Worm (Caenorhabditis elegans) whole organism, L1 larva: ENCODE data around the gene ccch-1.

Experiments
- C16A3.4 ChIP-seq: fragments of 150-350 bp; optimal IDR thresholded peaks from 2 replicates; lab custom pipeline; 2014; ENCODE audit warnings: missing biosample characterization, missing genetic modification characterization
- F16B12.6 ChIP-seq: fragments of 150-350 bp; optimal IDR thresholded peaks from 2 replicates; lab custom pipeline; 2014; ENCODE audit warnings: missing biosample characterization, missing genetic modification characterization
- Y116A8C.19 ChIP-seq: sonication (generic microtip); optimal IDR thresholded peaks from 2 replicates; lab custom pipeline; 2016; ENCODE audit warnings: missing compliant biosample characterization, missing genetic modification characterization, borderline replicate concordance
- aha-1 ChIP-seq: fragments of 150-350 bp; optimal IDR thresholded peaks from 2 replicates; lab custom pipeline; 2014; ENCODE audit warnings: missing biosample characterization, missing genetic modification characterization
- aly-2 ChIP-seq: fragments of 150-350 bp; optimal IDR thresholded peaks from 2 replicates; lab custom pipeline; 2014; ENCODE audit warnings: missing biosample characterization, missing genetic modification characterization
- ama-1 ChIP-seq: fragments of 150-350 bp; optimal IDR thresholded peaks from 2 replicates; lab custom pipeline; 2014
- ceh-82 ChIP-seq, 3 experiments: fragments of 150-350 bp in 1 of 3; sonication (generic microtip) in 2 of 3; optimal IDR thresholded peaks; 2 replicates each; lab custom pipeline; 2014 to 2017; ENCODE audit warnings: missing biosample characterization in 3 of 3, missing genetic modification characterization in 3 of 3
- ceh-88 ChIP-seq: fragments of 200-800 bp; sonication (Bioruptor generic); IDR thresholded peaks from 2 replicates; pipeline ENCODE4 v1.3.6; 2022; ENCODE audit warnings: missing genetic modification characterization, missing compliant biosample characterization
- dpl-1 ChIP-seq, 3 experiments: fragments of 150-350 bp in 2 of 3; sonication (generic microtip) in 1 of 3; optimal IDR thresholded peaks; 2 replicates each; lab custom pipeline; 2014 to 2017; ENCODE audit warnings: missing biosample characterization in 3 of 3, missing genetic modification characterization in 3 of 3, missing genetic modification reagents in 3 of 3
- dsc-1 ChIP-seq: sonication (generic microtip); optimal IDR thresholded peaks from 2 replicates; lab custom pipeline; 2016; ENCODE audit warnings: mild to moderate bottlenecking, missing genetic modification characterization, missing compliant biosample characterization
- efl-1 ChIP-seq, 4 experiments: fragments of 150-350 bp; optimal IDR thresholded peaks in 3 of 4; peaks in 1 of 4; 1 replicate in 1 of 4; 2 replicates in 3 of 4; lab custom pipeline; 2014; ENCODE audit warnings: missing biosample characterization in 2 of 4, missing genetic modification characterization in 2 of 4, missing genetic modification reagents in 2 of 4
- efl-3 ChIP-seq: fragments of 200-800 bp; sonication (Bioruptor generic); optimal IDR thresholded peaks from 2 replicates; lab custom pipeline; 2018; ENCODE audit warnings: mild to moderate bottlenecking, missing genetic modification characterization, missing compliant biosample characterization
- elt-2 ChIP-seq: sonication (generic microtip); optimal IDR thresholded peaks from 2 replicates; lab custom pipeline; 2016; ENCODE audit warnings: missing genetic modification characterization, mild to moderate bottlenecking, inconsistent platforms, missing compliant biosample characterization, missing genetic modification reagents
- elt-3 ChIP-seq, 6 experiments: fragments of 150-350 bp in 1 of 6; sonication (generic microtip); optimal IDR thresholded peaks; 2 replicates each; lab custom pipeline; 2017 to 2018; ENCODE audit warnings: missing biosample characterization in 6 of 6, missing genetic modification characterization in 6 of 6, inconsistent platforms in 1 of 6
- ets-5 ChIP-seq: fragments of 200-800 bp; sonication (Bioruptor generic); IDR thresholded peaks from 2 replicates; pipeline ENCODE4 v1.3.6; 2022; ENCODE audit warnings: missing genetic modification characterization, missing compliant biosample characterization
- fkh-4 ChIP-seq: sonication (generic microtip); optimal IDR thresholded peaks from 2 replicates; lab custom pipeline; 2016; ENCODE audit warnings: missing compliant biosample characterization, missing genetic modification characterization, borderline replicate concordance
- fkh-8 ChIP-seq: sonication (generic microtip); optimal IDR thresholded peaks from 2 replicates; lab custom pipeline; 2016; ENCODE audit warnings: mild to moderate bottlenecking, missing genetic modification characterization, missing compliant biosample characterization
- fos-1 ChIP-seq: fragments of 150-350 bp; optimal IDR thresholded peaks from 2 replicates; lab custom pipeline; 2014; ENCODE audit warnings: missing biosample characterization, missing genetic modification characterization
- grh-1 ChIP-seq: fragments of 200-800 bp; sonication (Bioruptor generic); IDR thresholded peaks from 2 replicates; pipeline ENCODE4 v1.3.6; 2022; ENCODE audit warnings: missing genetic modification reagents, missing genetic modification characterization, missing compliant biosample characterization
- hlh-17 ChIP-seq: fragments of 200-800 bp; sonication (Bioruptor generic); optimal IDR thresholded peaks from 2 replicates; lab custom pipeline; 2018; ENCODE audit warnings: missing genetic modification characterization, mild to moderate bottlenecking, missing compliant biosample characterization, moderate library complexity, borderline replicate concordance
- hlh-4 ChIP-seq: sonication (generic microtip); optimal IDR thresholded peaks from 2 replicates; lab custom pipeline; 2016; ENCODE audit warnings: mild to moderate bottlenecking, missing genetic modification characterization, missing compliant biosample characterization
- isw-1 ChIP-seq: fragments of 200-800 bp; sonication (Bioruptor generic); IDR thresholded peaks from 2 replicates; pipeline ENCODE4 v1.3.6; 2022; ENCODE audit warnings: missing genetic modification characterization, missing compliant biosample characterization
- jun-1 ChIP-seq: fragments of 150-350 bp; optimal IDR thresholded peaks from 2 replicates; lab custom pipeline; 2014; ENCODE audit warnings: missing biosample characterization, missing genetic modification reagents, missing genetic modification characterization
- lin-14 ChIP-seq: fragments of 200-800 bp; sonication (Bioruptor generic); optimal IDR thresholded peaks from 2 replicates; lab custom pipeline; 2018; ENCODE audit warnings: mild to moderate bottlenecking, missing genetic modification characterization, moderate library complexity, missing compliant biosample characterization
- lin-35 ChIP-seq, 2 experiments: fragments of 150-350 bp; optimal IDR thresholded peaks; 2 replicates each; lab custom pipeline; 2014; ENCODE audit warnings: missing biosample characterization in 2 of 2, missing genetic modification characterization in 2 of 2, missing genetic modification reagents in 2 of 2
- lin-39 ChIP-seq: fragments of 150-350 bp; optimal IDR thresholded peaks from 2 replicates; lab custom pipeline; 2014; ENCODE audit warnings: missing biosample characterization, missing genetic modification reagents, missing genetic modification characterization
- lsy-2 ChIP-seq, 2 experiments: fragments of 150-350 bp; optimal IDR thresholded peaks; 2 replicates each; lab custom pipeline; 2014; ENCODE audit warnings: missing biosample characterization in 2 of 2, missing genetic modification characterization in 2 of 2
- mab-9 ChIP-seq: fragments of 200-800 bp; sonication (Bioruptor generic); IDR thresholded peaks from 2 replicates; pipeline ENCODE4 v1.3.6; 2022; ENCODE audit warnings: missing genetic modification reagents, missing genetic modification characterization, missing compliant biosample characterization
- mdl-1 ChIP-seq, 2 experiments: fragments of 150-350 bp; optimal IDR thresholded peaks; 2 replicates each; lab custom pipeline; 2014 to 2017; ENCODE audit warnings: missing biosample characterization in 2 of 2, missing genetic modification characterization in 2 of 2, inconsistent platforms in 1 of 2
- mef-2 ChIP-seq: fragments of 150-350 bp; optimal IDR thresholded peaks from 2 replicates; lab custom pipeline; 2014; ENCODE audit warnings: missing biosample characterization, missing genetic modification characterization
- mep-1 ChIP-seq: fragments of 150-350 bp; optimal IDR thresholded peaks from 2 replicates; lab custom pipeline; 2014; ENCODE audit warnings: missing biosample characterization, missing genetic modification characterization
- nhr-11 ChIP-seq: fragments of 150-350 bp; optimal IDR thresholded peaks from 2 replicates; lab custom pipeline; 2014; ENCODE audit warnings: missing biosample characterization, missing genetic modification characterization
- nhr-12 ChIP-seq: sonication (generic microtip); optimal IDR thresholded peaks from 2 replicates; lab custom pipeline; 2017; ENCODE audit warnings: missing biosample characterization, missing genetic modification characterization
- nhr-19 ChIP-seq: fragments of 200-800 bp; sonication (Bioruptor generic); conservative IDR thresholded peaks from 2 replicates; pipeline ENCODE4 v1.3.6; 2022; ENCODE audit warnings: missing genetic modification characterization, missing compliant biosample characterization
- nhr-237 ChIP-seq: fragments of 150-350 bp; optimal IDR thresholded peaks from 2 replicates; lab custom pipeline; 2014; ENCODE audit warnings: missing biosample characterization, missing genetic modification characterization
- nhr-28 ChIP-seq: fragments of 150-350 bp; optimal IDR thresholded peaks from 2 replicates; lab custom pipeline; 2014; ENCODE audit warnings: missing biosample characterization, missing genetic modification characterization
- nhr-47 ChIP-seq: sonication (generic microtip); optimal IDR thresholded peaks from 2 replicates; lab custom pipeline; 2016; ENCODE audit warnings: mild to moderate bottlenecking, missing genetic modification characterization, moderate library complexity, missing compliant biosample characterization
- nhr-71 ChIP-seq: sonication (generic microtip); optimal IDR thresholded peaks from 2 replicates; lab custom pipeline; 2016; ENCODE audit warnings: mild to moderate bottlenecking, missing genetic modification characterization, moderate library complexity, missing compliant biosample characterization
- nhr-84 ChIP-seq: sonication (generic microtip); optimal IDR thresholded peaks from 2 replicates; lab custom pipeline; 2017; ENCODE audit warnings: missing biosample characterization, missing genetic modification characterization
- pax-3 ChIP-seq: fragments of 200-800 bp; sonication (Bioruptor generic); optimal IDR thresholded peaks from 2 replicates; lab custom pipeline; 2018; ENCODE audit warnings: mild to moderate bottlenecking, missing genetic modification characterization, moderate library complexity, missing compliant biosample characterization
- pqm-1 ChIP-seq: sonication (generic microtip); optimal IDR thresholded peaks from 3 replicates; lab custom pipeline; 2017; ENCODE audit warnings: missing biosample characterization, missing genetic modification characterization
- rnt-1 ChIP-seq: sonication (generic microtip); optimal IDR thresholded peaks from 2 replicates; lab custom pipeline; 2016; ENCODE audit warnings: mild to moderate bottlenecking, missing genetic modification characterization, moderate library complexity, missing compliant biosample characterization
- skn-1 ChIP-seq: fragments of 150-350 bp; optimal IDR thresholded peaks from 2 replicates; lab custom pipeline; 2014; ENCODE audit warnings: missing biosample characterization, missing genetic modification characterization
- sptf-1 ChIP-seq: fragments of 150-350 bp; optimal IDR thresholded peaks from 2 replicates; lab custom pipeline; 2014; ENCODE audit warnings: missing biosample characterization, missing genetic modification characterization
- sup-37 ChIP-seq: fragments of 200-800 bp; sonication (Bioruptor generic); optimal IDR thresholded peaks from 2 replicates; lab custom pipeline; 2018; ENCODE audit warnings: mild to moderate bottlenecking, missing genetic modification characterization, missing compliant biosample characterization
- swsn-7 ChIP-seq: sonication (generic microtip); optimal IDR thresholded peaks from 2 replicates; lab custom pipeline; 2016; ENCODE audit warnings: missing genetic modification characterization, missing compliant biosample characterization
- tlp-1 ChIP-seq: fragments of 150-350 bp; optimal IDR thresholded peaks from 2 replicates; lab custom pipeline; 2014; ENCODE audit warnings: missing biosample characterization, missing genetic modification characterization
- unc-130 ChIP-seq: fragments of 150-350 bp; optimal IDR thresholded peaks from 2 replicates; lab custom pipeline; 2017; ENCODE audit warnings: missing biosample characterization, missing genetic modification characterization, inconsistent platforms
- unc-86 ChIP-seq: sonication (generic microtip); optimal IDR thresholded peaks from 2 replicates; lab custom pipeline; 2016; ENCODE audit warnings: missing genetic modification characterization, missing compliant biosample characterization
- unc-98 ChIP-seq: fragments of 200-800 bp; sonication (Bioruptor generic); IDR thresholded peaks from 2 replicates; pipeline ENCODE4 v1.3.6; 2022; ENCODE audit warnings: missing genetic modification characterization, missing compliant biosample characterization
- ztf-11 ChIP-seq, 2 experiments: sonication (generic microtip); optimal IDR thresholded peaks; 2 replicates each; lab custom pipeline; 2016 to 2017; ENCODE audit warnings: missing genetic modification characterization in 2 of 2, missing biosample characterization in 1 of 2, missing compliant biosample characterization in 1 of 2
- ztf-4 ChIP-seq: fragments of 150-350 bp; optimal IDR thresholded peaks from 2 replicates; lab custom pipeline; 2014; ENCODE audit warnings: missing biosample characterization, missing genetic modification characterization

The ccch-1 gene

DNA sequence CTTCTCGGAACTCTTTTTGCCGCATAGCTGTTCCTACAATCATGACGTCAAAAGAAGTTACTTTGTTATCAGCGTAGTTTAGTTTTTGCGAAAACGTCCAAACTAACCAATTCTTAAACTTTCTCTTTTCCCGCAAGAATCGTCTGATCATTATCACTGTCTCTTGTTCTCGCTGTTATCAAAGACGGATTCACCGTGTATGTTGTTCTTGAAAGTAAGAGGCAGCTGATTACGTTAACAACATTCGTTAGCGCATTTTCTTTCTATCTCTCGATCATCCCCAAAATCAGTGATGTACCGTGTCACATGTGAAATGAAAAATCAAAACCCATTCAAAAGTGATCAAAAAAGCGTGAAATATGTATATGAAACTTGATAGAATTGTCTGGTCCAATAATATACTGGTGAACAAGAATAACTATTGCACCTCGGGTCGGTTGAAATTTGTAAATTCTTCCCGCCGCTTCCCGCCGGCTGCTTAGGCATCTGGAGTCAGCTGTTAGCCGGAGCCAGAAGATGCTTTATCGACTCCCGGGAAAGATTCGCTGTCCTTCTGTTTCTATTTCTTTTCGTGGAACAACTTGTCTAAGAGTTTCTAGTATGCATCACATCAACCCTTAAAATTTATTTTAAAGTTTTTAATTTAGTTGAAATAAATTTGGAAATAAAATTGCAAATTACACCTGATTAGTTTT is 7.0 kb downstream of the ccch-1 start:
- TF ChIP-seq nhr-12 (tag; lab: Kevin White, UChicago) (no peak), nhr-11 (no peak), unc-130 (tag; lab: Kevin White, UChicago) (peak; percentile 6), lin-35 (GFP tag; optimal IDR thresholded peaks at IDR 0.05; lab: Kevin White, UChicago) (peak in 1 of 2 experiments; percentile 71), ztf-4 (tag; lab: Kevin White, UChicago) (no peak), nhr-19 (peak; percentile 14), fkh-4 (no peak), grh-1 (GFP tag; lab: Robert Waterston, UW) (peak; percentile 10; the same call in 1 of the 2 replicates), ets-5 (GFP tag; lab: Robert Waterston, UW) (no peak), mef-2 (tag; lab: Kevin White, UChicago) (no peak), lin-14 (peak; percentile 72), nhr-47 (tag; lab: Kevin White, UChicago) (no peak), skn-1 (tag; lab: Kevin White, UChicago) (no peak), elt-3 (tag; optimal IDR thresholded peaks at IDR 0.05; lab: Kevin White, UChicago) (peak in 5 of 6 experiments; percentile 64 to 90 (median 68)), Y116A8C.19 (tag; lab: Kevin White, UChicago) (no peak), dpl-1 (GFP tag; optimal IDR thresholded peaks at IDR 0.05; lab: Kevin White, UChicago) (peak in 1 of 3 experiments; percentile 28), efl-3 (GFP tag; lab: Kevin White, UChicago) (no peak), hlh-17 (no peak), C16A3.4 (tag; lab: Kevin White, UChicago) (peak; percentile 13), ztf-11 (tag; optimal IDR thresholded peaks at IDR 0.05; lab: Kevin White, UChicago) (no peak), dsc-1 (tag; lab: Kevin White, UChicago) (no peak), mep-1 (tag; lab: Kevin White, UChicago) (peak; percentile 11), sptf-1 (no peak), elt-2 (peak; percentile 87), F16B12.6 (tag; lab: Kevin White, UChicago) (no peak), unc-86 (tag; lab: Kevin White, UChicago) (no peak), nhr-237 (tag; lab: Kevin White, UChicago) (no peak), ceh-88 (no peak), efl-1 (optimal IDR thresholded peaks at IDR 0.05; lab: Kevin White, UChicago) (no peak), efl-1 (GFP tag; optimal IDR thresholded peaks at IDR 0.05 in 1 of 2; lab: Kevin White, UChicago) (peak in 1 of 2 experiments; percentile 78), nhr-71 (tag; lab: Kevin White, UChicago) (peak; percentile 68), swsn-7 (tag; lab: Kevin White, UChicago) (no peak), nhr-28 (tag; lab: Kevin White, UChicago) (no peak), pqm-1 (tag; lab: Kevin White, UChicago) (no peak), isw-1 (GFP tag; lab: Robert Waterston, UW) (no peak), lin-39 (tag; lab: Kevin White, UChicago) (no peak), aha-1 (tag; lab: Kevin White, UChicago) (no peak), mdl-1 (tag; optimal IDR thresholded peaks at IDR 0.05; lab: Kevin White, UChicago) (peak in 1 of 2 experiments; percentile 60), pax-3 (tag; lab: Kevin White, UChicago) (no peak), ceh-82 (tag; optimal IDR thresholded peaks at IDR 0.05; lab: Kevin White, UChicago) (no peak), nhr-84 (tag; lab: Kevin White, UChicago) (no peak), rnt-1 (tag; lab: Kevin White, UChicago) (peak; percentile 48), fkh-8 (tag; lab: Kevin White, UChicago) (no peak), lsy-2 (tag; optimal IDR thresholded peaks at IDR 0.05; lab: Kevin White, UChicago) (peak in 1 of 2 experiments; percentile 43), hlh-4 (tag; lab: Kevin White, UChicago) (no peak), mab-9 (GFP tag; lab: Robert Waterston, UW) (no peak), ama-1 (lab: Kevin White, UChicago) (peak; percentile 65), jun-1 (peak; percentile 11), aly-2 (tag; lab: Kevin White, UChicago) (no peak), unc-98 (GFP tag; lab: Robert Waterston, UW) (no peak), sup-37 (GFP tag; lab: Kevin White, UChicago) (no peak), fos-1 (tag; lab: Kevin White, UChicago) (no peak), tlp-1 (tag; lab: Kevin White, UChicago) (no peak)
